Worm (Caenorhabditis elegans) whole organism, L4 larva: ENCODE measurements around the gene bra-1.

ENCODE experiments used
- D1046.2 ChIP-seq: fragments of 200-800 bp; sonication (Bioruptor generic); IDR thresholded peaks from 2 replicates; pipeline ENCODE4 v1.3.6; 2022; ENCODE audit warnings: missing genetic modification characterization, missing compliant biosample characterization
- F10B5.3 ChIP-seq: sonication (generic microtip); optimal IDR thresholded peaks from 2 replicates; lab custom pipeline; 2016; ENCODE audit warnings: mild to moderate bottlenecking, missing genetic modification characterization, missing compliant biosample characterization
- F26F4.8 ChIP-seq: fragments of 200-800 bp; sonication (Bioruptor generic); conservative IDR thresholded peaks from 2 replicates; pipeline ENCODE4 v1.3.6; 2022; ENCODE audit warnings: missing genetic modification characterization, missing compliant biosample characterization
- aha-1 ChIP-seq: fragments of 150-350 bp; peaks from one replicate; lab custom pipeline; 2014; ENCODE audit warnings: missing biosample characterization, missing genetic modification characterization
- aly-2 ChIP-seq: sonication (generic microtip); optimal IDR thresholded peaks from 2 replicates; lab custom pipeline; 2018; ENCODE audit warnings: missing biosample characterization, missing genetic modification characterization
- ceh-32 ChIP-seq: sonication (generic microtip); optimal IDR thresholded peaks from 2 replicates; lab custom pipeline; 2016; ENCODE audit warnings: mild to moderate bottlenecking, missing genetic modification characterization, missing compliant biosample characterization; ENCODE audit not compliant: poor library complexity
- ceh-44 ChIP-seq: fragments of 200-800 bp; sonication (Bioruptor generic); IDR thresholded peaks from 2 replicates; pipeline ENCODE4 v1.3.6; 2022; ENCODE audit warnings: missing genetic modification reagents, missing genetic modification characterization, missing compliant biosample characterization
- daf-16 ChIP-seq, 3 experiments: sonication (generic microtip); optimal IDR thresholded peaks; 2 replicates each; lab custom pipeline; 2016 to 2017; ENCODE audit warnings: missing genetic modification characterization in 3 of 3, missing genetic modification reagents in 3 of 3, mild to moderate bottlenecking in 2 of 3, missing compliant biosample characterization in 2 of 3, missing biosample characterization in 1 of 3, moderate library complexity in 1 of 3
- daf-19 ChIP-seq: fragments of 200-800 bp; sonication (Bioruptor generic); conservative IDR thresholded peaks from 2 replicates; pipeline ENCODE4 v1.3.6; 2022; ENCODE audit warnings: missing genetic modification characterization, missing compliant biosample characterization
- dmd-8 ChIP-seq: fragments of 200-800 bp; sonication (Bioruptor generic); IDR thresholded peaks from 2 replicates; pipeline ENCODE4 v1.3.6; 2022; ENCODE audit warnings: missing genetic modification characterization, missing compliant biosample characterization
- dpl-1 ChIP-seq: fragments of 150-350 bp; optimal IDR thresholded peaks from 2 replicates; lab custom pipeline; 2014; ENCODE audit warnings: missing biosample characterization, missing genetic modification reagents, missing genetic modification characterization
- dve-1 ChIP-seq: sonication (generic microtip); optimal IDR thresholded peaks from 2 replicates; lab custom pipeline; 2017; ENCODE audit warnings: antibody characterized with exemption, mild to moderate bottlenecking, missing genetic modification characterization, missing compliant biosample characterization; ENCODE audit not compliant: insufficient read depth
- fos-1 ChIP-seq: fragments of 150-350 bp; optimal IDR thresholded peaks from 2 replicates; lab custom pipeline; 2014; ENCODE audit warnings: missing biosample characterization, missing genetic modification characterization
- hif-1 ChIP-seq, 2 experiments: sonication (generic microtip); optimal IDR thresholded peaks; 2 replicates each; lab custom pipeline; 2016 to 2017; ENCODE audit warnings: missing compliant biosample characterization in 2 of 2, missing genetic modification characterization in 2 of 2, missing genetic modification reagents in 2 of 2, missing genotype in 2 of 2, mild to moderate bottlenecking in 1 of 2
- hlh-11 ChIP-seq: fragments of 200-800 bp; sonication (Bioruptor generic); optimal IDR thresholded peaks from 2 replicates; lab custom pipeline; 2018; ENCODE audit warnings: mild to moderate bottlenecking, missing genetic modification characterization, missing compliant biosample characterization
- hlh-30 ChIP-seq: sonication (generic microtip); optimal IDR thresholded peaks from 2 replicates; lab custom pipeline; 2017; ENCODE audit warnings: antibody characterized with exemption, mild to moderate bottlenecking, missing genetic modification characterization, missing compliant biosample characterization; ENCODE audit not compliant: insufficient read depth
- hmg-1.1 ChIP-seq: fragments of 200-800 bp; sonication (Bioruptor generic); IDR thresholded peaks from 2 replicates; pipeline ENCODE4 v1.3.6; 2022; ENCODE audit warnings: missing genetic modification reagents, missing genetic modification characterization, missing compliant biosample characterization
- lim-7 ChIP-seq: fragments of 200-800 bp; sonication (Bioruptor generic); IDR thresholded peaks from 2 replicates; pipeline ENCODE4 v1.3.6; 2022; ENCODE audit warnings: missing genetic modification characterization, missing compliant biosample characterization
- madf-9 ChIP-seq: fragments of 200-800 bp; sonication (Bioruptor generic); conservative IDR thresholded peaks from 2 replicates; pipeline ENCODE4 v1.3.6; 2022; ENCODE audit warnings: missing genetic modification reagents, missing genetic modification characterization, missing compliant biosample characterization
- mdl-1 ChIP-seq, 2 experiments: fragments of 150-350 bp in 1 of 2; sonication (generic microtip) in 1 of 2; optimal IDR thresholded peaks; 2 replicates each; lab custom pipeline; 2014 to 2017; ENCODE audit warnings: missing biosample characterization in 2 of 2, missing genetic modification characterization in 2 of 2
- mdt-29 ChIP-seq: fragments of 200-800 bp; sonication (Bioruptor generic); IDR thresholded peaks from 2 replicates; pipeline ENCODE4 v1.3.6; 2022; ENCODE audit warnings: missing genetic modification reagents, missing genetic modification characterization, missing compliant biosample characterization
- mep-1 ChIP-seq: fragments of 150-350 bp; sonication (generic microtip); optimal IDR thresholded peaks from 3 replicates; lab custom pipeline; 2014; ENCODE audit warnings: missing biosample characterization, missing genetic modification characterization
- mes-2 ChIP-seq: sonication (generic microtip); optimal IDR thresholded peaks from 2 replicates; lab custom pipeline; 2016; ENCODE audit warnings: missing genotype, mild to moderate bottlenecking, missing genetic modification characterization, missing compliant biosample characterization; ENCODE audit not compliant: poor library complexity, severe bottlenecking
- mxl-3 ChIP-seq: fragments of 200-800 bp; sonication (Bioruptor generic); optimal IDR thresholded peaks from 2 replicates; lab custom pipeline; 2018; ENCODE audit warnings: mild to moderate bottlenecking, missing genetic modification characterization, missing compliant biosample characterization
- nhr-102 ChIP-seq: sonication (generic microtip); optimal IDR thresholded peaks from 2 replicates; lab custom pipeline; 2016; ENCODE audit warnings: mild to moderate bottlenecking, missing genetic modification characterization, moderate library complexity, missing compliant biosample characterization
- nhr-25 ChIP-seq: sonication (generic microtip); optimal IDR thresholded peaks from 2 replicates; lab custom pipeline; 2017; ENCODE audit warnings: missing genetic modification characterization, mild to moderate bottlenecking, missing compliant biosample characterization, antibody characterized with exemption, moderate library complexity, borderline replicate concordance; ENCODE audit not compliant: insufficient read depth
- nhr-28 ChIP-seq: fragments of 150-350 bp; optimal IDR thresholded peaks from 2 replicates; lab custom pipeline; 2014; ENCODE audit warnings: missing biosample characterization, missing genetic modification characterization
- nhr-42 ChIP-seq: fragments of 200-800 bp; sonication (Bioruptor generic); IDR thresholded peaks from 2 replicates; pipeline ENCODE4 v1.3.6; 2022; ENCODE audit warnings: missing genetic modification characterization, missing compliant biosample characterization
- nhr-48 ChIP-seq: sonication (generic microtip); optimal IDR thresholded peaks from 2 replicates; lab custom pipeline; 2016; ENCODE audit warnings: mild to moderate bottlenecking, missing genetic modification characterization, missing compliant biosample characterization
- pha-4 ChIP-seq, 2 experiments: fragments of 150-350 bp in 1 of 2; fragments of 200-800 bp in 1 of 2; sonication (Bioruptor generic) in 1 of 2; IDR thresholded peaks in 1 of 2; optimal IDR thresholded peaks in 1 of 2; 2 replicates each; pipeline versions ENCODE4 v1.3.6 to Lab custom; 2014 to 2022; ENCODE audit warnings: missing genetic modification characterization in 2 of 2, missing genetic modification reagents in 2 of 2, missing biosample characterization in 1 of 2, missing compliant biosample characterization in 1 of 2
- php-3 ChIP-seq: fragments of 200-800 bp; sonication (Bioruptor generic); IDR thresholded peaks from 2 replicates; pipeline ENCODE4 v1.3.6; 2022; ENCODE audit warnings: missing genetic modification reagents, missing genetic modification characterization, missing compliant biosample characterization
- rbr-2 ChIP-seq: sonication (generic microtip); optimal IDR thresholded peaks from 2 replicates; lab custom pipeline; 2016; ENCODE audit warnings: missing genotype, missing genetic modification characterization, missing compliant biosample characterization
- saeg-2 ChIP-seq: fragments of 200-800 bp; sonication (Bioruptor generic); IDR thresholded peaks from 2 replicates; pipeline ENCODE4 v1.3.6; 2022; ENCODE audit warnings: missing genetic modification reagents, missing genetic modification characterization, missing compliant biosample characterization
- snpc-4 ChIP-seq: fragments of 150-350 bp; optimal IDR thresholded peaks from 2 replicates; lab custom pipeline; 2014; ENCODE audit warnings: missing biosample characterization, missing genetic modification characterization
- spr-1 ChIP-seq: sonication (generic microtip); optimal IDR thresholded peaks from 2 replicates; lab custom pipeline; 2016; ENCODE audit warnings: mild to moderate bottlenecking, missing genetic modification characterization, missing compliant biosample characterization
- unc-62 ChIP-seq, 3 experiments: fragments of 150-350 bp in 1 of 3; sonication (generic microtip); optimal IDR thresholded peaks in 2 of 3; peaks in 1 of 3; 1 replicate in 1 of 3; 2 replicates in 2 of 3; lab custom pipeline; 2014 to 2017; ENCODE audit warnings: missing biosample characterization in 3 of 3, missing genetic modification characterization in 3 of 3, missing genetic modification reagents in 3 of 3, missing genotype in 1 of 3
- zfp-2 ChIP-seq: sonication (generic microtip); optimal IDR thresholded peaks from 2 replicates; lab custom pipeline; 2016; ENCODE audit warnings: mild to moderate bottlenecking, missing genetic modification characterization, missing compliant biosample characterization
- zip-2 ChIP-seq: fragments of 150-350 bp; optimal IDR thresholded peaks from 2 replicates; lab custom pipeline; 2014; ENCODE audit warnings: missing biosample characterization, missing genetic modification characterization

bra-1 gene

ce11 chrX:13574029-13574428, 24.2 kb upstream of the bra-1 start:
- no peak for TF ChIP-seq rbr-2 (tag; lab: Kevin White, UChicago)

ce11 chrX:13578483-13578882, 19.8 kb upstream of the bra-1 start, which contains the start of gene F54B11.11:
Gene F54B11.11, plus strand, starts transcription at chrX:13578783.
- no peak for TF ChIP-seq snpc-4

ce11 chrX:13581820-13582219, 16.4 kb upstream of the bra-1 start, which contains the start of gene F54B11.10:
Gene F54B11.10, plus strand, starts transcription at chrX:13582120.
- TF ChIP-seq mep-1 (tag; lab: Kevin White, UChicago), result no peak
- TF ChIP-seq aha-1 (tag; lab: Kevin White, UChicago), result no peak
- no peak for TF ChIP-seq rbr-2 (tag; lab: Kevin White, UChicago)
- no peak for TF ChIP-seq fos-1 (tag; lab: Kevin White, UChicago)
- no peak for TF ChIP-seq saeg-2 (GFP tag; lab: Robert Waterston, UW)
- TF ChIP-seq spr-1 (tag; lab: Kevin White, UChicago), result no peak
- TF ChIP-seq pha-4 (GFP tag; IDR thresholded peaks at IDR 0.05; lab: Robert Waterston, UW), result no peak
- no peak for TF ChIP-seq pha-4 (tag; optimal IDR thresholded peaks at IDR 0.05; lab: Kevin White, UChicago)
- TF ChIP-seq daf-19 (GFP tag; lab: Robert Waterston, UW), result no peak
- no peak for TF ChIP-seq F26F4.8 (GFP tag; lab: Robert Waterston, UW)
- TF ChIP-seq mdl-1 (tag; optimal IDR thresholded peaks at IDR 0.05; lab: Kevin White, UChicago), result no peak
- no peak for TF ChIP-seq unc-62 (GFP tag; optimal IDR thresholded peaks at IDR 0.05 in 1 of 2; lab: Kevin White, UChicago)
- no peak for TF ChIP-seq unc-62 (tag; optimal IDR thresholded peaks at IDR 0.05; lab: Kevin White, UChicago)
- no peak for TF ChIP-seq ceh-44 (GFP tag; lab: Robert Waterston, UW)
- TF ChIP-seq mes-2 (tag; lab: Kevin White, UChicago), result no peak

- TF ChIP-seq nhr-102 (tag; lab: Kevin White, UChicago), result peak; percentile 65
- peak; percentile 17 for TF ChIP-seq nhr-28 (tag; lab: Kevin White, UChicago)
- peak; percentile 61 for TF ChIP-seq hlh-30 (tag; lab: Kevin White, UChicago)
- TF ChIP-seq daf-16 (GFP tag; optimal IDR thresholded peaks at IDR 0.05; lab: Kevin White, UChicago), result peak; percentile 18 to 32
- TF ChIP-seq daf-16 (tag; optimal IDR thresholded peaks at IDR 0.05; lab: Kevin White, UChicago), result peak; percentile 80
- TF ChIP-seq D1046.2 (GFP tag; lab: Robert Waterston, UW), result 0 out of 2 replicates have a peak, but pooled peaks have one; percentile 41
- no peak for TF ChIP-seq madf-9 (GFP tag; lab: Robert Waterston, UW)
- TF ChIP-seq dpl-1 (GFP tag; lab: Kevin White, UChicago), result peak; percentile 13
- 0 out of 2 replicates have a peak, but pooled peaks have one; percentile 16 for TF ChIP-seq saeg-2 (GFP tag; lab: Robert Waterston, UW)
- TF ChIP-seq zip-2 (tag; lab: Kevin White, UChicago), result peak; percentile 4
- peak in 1 of 2 experiments; percentile 42 for TF ChIP-seq hif-1 (tag; optimal IDR thresholded peaks at IDR 0.05; lab: Kevin White, UChicago)
- TF ChIP-seq aha-1 (tag; lab: Kevin White, UChicago), result peak; percentile 99
- peak; percentile 48; the same call in 1 of the 2 replicates for TF ChIP-seq hmg-1.1 (GFP tag; lab: Robert Waterston, UW)
- TF ChIP-seq F26F4.8 (GFP tag; lab: Robert Waterston, UW), result no peak
- no peak for TF ChIP-seq ceh-32
- peak; percentile 78 for TF ChIP-seq php-3 (GFP tag; lab: Robert Waterston, UW)
- TF ChIP-seq nhr-25 (tag; lab: Kevin White, UChicago), result peak; percentile 24
- TF ChIP-seq F10B5.3 (tag; lab: Kevin White, UChicago), result no peak
- TF ChIP-seq dmd-8, result no peak
- TF ChIP-seq lim-7, result no peak
- TF ChIP-seq hlh-11 (tag; lab: Kevin White, UChicago), result peak; percentile 87
- no peak for TF ChIP-seq aly-2 (tag; lab: Kevin White, UChicago)
- peak; percentile 1 for TF ChIP-seq spr-1 (tag; lab: Kevin White, UChicago)
- TF ChIP-seq zfp-2 (tag; lab: Kevin White, UChicago), result no peak
- TF ChIP-seq nhr-42 (GFP tag; lab: Robert Waterston, UW), result 0 out of 2 replicates have a peak, but pooled peaks have one; percentile 28
- peak; percentile 72 for TF ChIP-seq mep-1 (tag; lab: Kevin White, UChicago)
- peak; percentile 36 for TF ChIP-seq rbr-2 (tag; lab: Kevin White, UChicago)
- no peak for TF ChIP-seq mdt-29 (GFP tag; lab: Robert Waterston, UW)
- TF ChIP-seq mdl-1 (tag; optimal IDR thresholded peaks at IDR 0.05; lab: Kevin White, UChicago), result peak in 1 of 2 experiments; percentile 47
- TF ChIP-seq mes-2 (tag; lab: Kevin White, UChicago), result peak; percentile 60
- TF ChIP-seq dve-1 (tag; lab: Kevin White, UChicago), result peak; percentile 8
- peak; percentile 42 for TF ChIP-seq mxl-3 (GFP tag; lab: Kevin White, UChicago)
- peak; percentile 39 for TF ChIP-seq nhr-48 (tag; lab: Kevin White, UChicago)
These were observed 14.3 kb upstream of the bra-1 start for ce11 chrX:13583895-13584344.
